Worm (Caenorhabditis elegans): Measurements from ENCODE around the gene F39G3.3.

F39G3.3 gene

ce11 chrV:4686680-4687470, 44.8 kb upstream of the F39G3.3 start, which contains the start of gene taf-10:
Gene taf-10 (plus strand): TSS chrV:4687103.
- peak; percentile 51 for TF ChIP-seq grh-1 (GFP tag; IDR thresholded peaks at IDR 0.05)
- peak in 1 of 2 experiments; percentile 88 for TF ChIP-seq mdl-1 (tag; optimal IDR thresholded peaks at IDR 0.05)
- peak; percentile 72 for TF ChIP-seq skn-1 (tag; optimal IDR thresholded peaks at IDR 0.05)
- TF ChIP-seq nhr-20 (tag; optimal IDR thresholded peaks at IDR 0.05), result peak; percentile 62
- peak; percentile 7 for TF ChIP-seq pag-3 (tag; optimal IDR thresholded peaks at IDR 0.05; ENCODE audit: borderline replicate concordance, insufficient read depth)
- TF ChIP-seq tbx-2 (tag; optimal IDR thresholded peaks at IDR 0.05), result peak; percentile 53
- TF ChIP-seq nhr-90 (tag; optimal IDR thresholded peaks at IDR 0.05; ENCODE audit: poor library complexity), result peak; percentile 66
- TF ChIP-seq ets-5 (GFP tag; IDR thresholded peaks at IDR 0.05), result no peak
- no peak for TF ChIP-seq Y116A8C.19 (tag; optimal IDR thresholded peaks at IDR 0.05; ENCODE audit: borderline replicate concordance)
- peak; percentile 15 for TF ChIP-seq blmp-1 (tag; optimal IDR thresholded peaks at IDR 0.05)
- TF ChIP-seq lin-14 (GFP tag; optimal IDR thresholded peaks at IDR 0.05), result peak; percentile 75
- TF ChIP-seq mep-1 (tag; optimal IDR thresholded peaks at IDR 0.05), result peak; percentile 47
- TF ChIP-seq nhr-28 (tag; optimal IDR thresholded peaks at IDR 0.05), result no peak
- peak; percentile 66 for TF ChIP-seq nhr-47 (tag; optimal IDR thresholded peaks at IDR 0.05)
- peak; percentile 19 for TF ChIP-seq egl-13 (tag; optimal IDR thresholded peaks at IDR 0.05)
- no peak for TF ChIP-seq aha-1 (tag; optimal IDR thresholded peaks at IDR 0.05)
- peak; percentile 11 for TF ChIP-seq unc-86 (tag; optimal IDR thresholded peaks at IDR 0.05)
- TF ChIP-seq nhr-85 (tag), result peak; percentile 84
- TF ChIP-seq rnt-1 (tag; optimal IDR thresholded peaks at IDR 0.05), result peak; percentile 75
- peak; percentile 61 for TF ChIP-seq swsn-7 (tag; optimal IDR thresholded peaks at IDR 0.05)
- peak; percentile 73 for TF ChIP-seq nhr-71 (tag; optimal IDR thresholded peaks at IDR 0.05)
- TF ChIP-seq snu-23 (GFP tag; optimal IDR thresholded peaks at IDR 0.05), result peak; percentile 67
- no peak for TF ChIP-seq ceh-8 (GFP tag; optimal IDR thresholded peaks at IDR 0.05)
- no peak for TF ChIP-seq fos-1 (tag; optimal IDR thresholded peaks at IDR 0.05)
- peak; percentile 45 to 75 for TF ChIP-seq lin-35 (GFP tag; optimal IDR thresholded peaks at IDR 0.05)
- no peak for TF ChIP-seq nhr-76 (tag; optimal IDR thresholded peaks at IDR 0.05)
- peak in 1 of 3 experiments; percentile 67 for TF ChIP-seq ceh-82 (tag; optimal IDR thresholded peaks at IDR 0.05)
- peak; percentile 21 for TF ChIP-seq lir-3 (tag; optimal IDR thresholded peaks at IDR 0.05; ENCODE audit: poor library complexity)
- TF ChIP-seq fkh-10 (GFP tag; optimal IDR thresholded peaks at IDR 0.05), result no peak
- peak; percentile 55 to 61 for TF ChIP-seq efl-1 (optimal IDR thresholded peaks at IDR 0.05)
- peak; percentile 51 to 96 for TF ChIP-seq efl-1 (GFP tag; optimal IDR thresholded peaks at IDR 0.05 in 1 of 2)
- no peak for TF ChIP-seq nhr-84 (tag; optimal IDR thresholded peaks at IDR 0.05)
- TF ChIP-seq elt-2 (tag; optimal IDR thresholded peaks at IDR 0.05), result peak; percentile 16
- TF ChIP-seq dpl-1 (GFP tag; optimal IDR thresholded peaks at IDR 0.05), result peak; percentile 44 to 66 (median 66)
- TF ChIP-seq snpc-4 (tag; optimal IDR thresholded peaks at IDR 0.05), result peak; percentile 40
- TF ChIP-seq fkh-8 (tag; optimal IDR thresholded peaks at IDR 0.05), result peak; percentile 28
- peak; percentile 24 for TF ChIP-seq unc-130 (tag; optimal IDR thresholded peaks at IDR 0.05)
- TF ChIP-seq pqm-1 (tag; optimal IDR thresholded peaks at IDR 0.05), result no peak
- peak; percentile 44 for TF ChIP-seq xbp-1 (tag; optimal IDR thresholded peaks at IDR 0.05)
- peak; percentile 59 to 69 for TF ChIP-seq lsy-2 (tag; optimal IDR thresholded peaks at IDR 0.05)
- peak in 1 of 6 experiments; percentile 49 for TF ChIP-seq elt-3 (tag; optimal IDR thresholded peaks at IDR 0.05)
- TF ChIP-seq ztf-11 (tag; optimal IDR thresholded peaks at IDR 0.05), result peak in 1 of 2 experiments; percentile 47
- TF ChIP-seq dsc-1 (tag; optimal IDR thresholded peaks at IDR 0.05), result peak; percentile 43
- peak; percentile 52 for TF ChIP-seq nhr-19 (GFP tag; conservative IDR thresholded peaks at IDR 0.05)
- peak; percentile 28 for TF ChIP-seq lin-39 (tag; optimal IDR thresholded peaks at IDR 0.05)
- no peak for TF ChIP-seq hpl-2 (GFP tag; optimal IDR thresholded peaks at IDR 0.05)
- no peak for TF ChIP-seq sup-37 (GFP tag; optimal IDR thresholded peaks at IDR 0.05)
- no peak for TF ChIP-seq F16B12.6 (tag; optimal IDR thresholded peaks at IDR 0.05)
- no peak for TF ChIP-seq zag-1 (tag; optimal IDR thresholded peaks at IDR 0.05)
- no peak for TF ChIP-seq sox-4 (tag; optimal IDR thresholded peaks at IDR 0.05)
- TF ChIP-seq C16A3.4 (tag; optimal IDR thresholded peaks at IDR 0.05), result peak; percentile 61
